Fruit fly (Drosophila melanogaster) whole organism, wandering third instar larva: ENCODE measurements around the gene CG33281.

ENCODE experiments used
- Myc ChIP-seq: fragments of >200 bp; optimal IDR thresholded peaks from 2 replicates; lab custom pipeline; 2017
- pan ChIP-seq: fragments of >200 bp; optimal IDR thresholded peaks from 2 replicates; lab custom pipeline; 2017

dm6 chr2L:3371340-3371739 lies 47.3 kb downstream of the CG33281 start:
- TF ChIP-seq pan (lab: Kevin White, UChicago) (no peak), Myc (lab: Kevin White, UChicago) (no peak)
